Fruit fly (Drosophila melanogaster) whole organism, pupa: Measurements from ENCODE around the gene CG15387.

ENCODE experiments used
- CG32121 ChIP-seq: fragments of 200-800 bp; sonication (Bioruptor generic); IDR thresholded peaks from 2 replicates; pipeline ENCODE4 v1.3.6; 2022; ENCODE audit warnings: missing biosample characterization, missing genetic modification characterization
- CG4496 ChIP-seq: fragments of 200-800 bp; sonication (Bioruptor generic); IDR thresholded peaks from 3 replicates; pipeline ENCODE4 v1.3.6; 2022; ENCODE audit warnings: missing biosample characterization, missing genetic modification characterization
- Ets98B ChIP-seq: fragments of 200-800 bp; sonication (Bioruptor generic); IDR thresholded peaks from 2 replicates; pipeline ENCODE4 v1.3.6; 2022; ENCODE audit warnings: missing biosample characterization, missing genetic modification characterization
- Pif1A ChIP-seq: fragments of 200-800 bp; sonication (Bioruptor generic); optimal IDR thresholded peaks from 3 replicates; lab custom pipeline; 2016; ENCODE audit warnings: missing biosample characterization, missing genetic modification characterization
- fd96Ca ChIP-seq: fragments of 200-800 bp; sonication (Bioruptor generic); IDR thresholded peaks from 3 replicates; pipeline ENCODE4 v1.3.6; 2022; ENCODE audit warnings: missing biosample characterization, missing genetic modification characterization

dm6 chr2L:2175930-2176643 is 50.0 kb downstream of the CG15387 start:
- TF ChIP-seq Pif1A (GFP tag; lab: Kevin White, UChicago) = peak; percentile 53
- peak; percentile 17; the same call in 1 of the 3 replicates for TF ChIP-seq fd96Ca
- TF ChIP-seq CG4496 = peak; percentile 44; the same call in 2 of the 3 replicates
- TF ChIP-seq CG32121 (GFP tag; lab: Robert Waterston, UW) = peak; percentile 45
- TF ChIP-seq Ets98B (GFP tag; lab: Robert Waterston, UW) = peak; percentile 23; the same call in 1 of the 2 replicates
